Fruit fly (Drosophila melanogaster): ENCODE results near the gene CG5645.

DNA sequence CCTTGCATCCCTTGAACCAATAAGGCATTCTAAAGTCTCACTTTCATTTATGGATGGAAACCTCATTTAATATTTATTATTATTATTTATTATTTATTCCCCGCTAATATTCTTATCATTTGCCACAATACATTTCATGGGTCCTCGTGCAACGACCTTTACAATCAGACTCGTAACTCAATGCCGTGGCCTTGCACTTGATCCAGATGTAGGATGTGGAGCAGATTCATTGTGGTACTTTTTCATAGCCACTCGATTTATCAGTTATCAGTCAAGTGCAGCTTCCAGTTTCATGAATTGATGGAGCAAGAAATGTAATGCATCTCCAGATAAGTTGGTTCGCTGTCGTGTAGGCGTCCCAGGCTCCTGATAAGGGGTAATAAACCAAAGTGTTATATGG lies 48.8 kb upstream of the CG5645 start:
- TF ChIP-seq pum (GFP tag; optimal IDR thresholded peaks at IDR 0.05) = no peak
- TF ChIP-seq Dek (tag; optimal IDR thresholded peaks at IDR 0.05) = no peak
- no peak for TF ChIP-seq Six4 (GFP tag; optimal IDR thresholded peaks at IDR 0.05)
